Worm (Caenorhabditis elegans) whole organism, mixed stage, embryonic: ENCODE data around the gene egl-6.

Experiments used
- M03D4.4 ChIP-seq: sonication (generic microtip); optimal IDR thresholded peaks from 2 replicates; lab custom pipeline; 2017; ENCODE audit warnings: mild to moderate bottlenecking, missing genetic modification characterization, missing compliant biosample characterization
- bed-3 ChIP-seq: fragments of 200-800 bp; sonication (Bioruptor generic); optimal IDR thresholded peaks from 3 replicates; lab custom pipeline; 2018; ENCODE audit warnings: mild to moderate bottlenecking, missing genetic modification characterization, moderate library complexity, missing compliant biosample characterization
- cnd-1 ChIP-seq: fragments of 200-800 bp; sonication (Bioruptor generic); optimal IDR thresholded peaks from 2 replicates; lab custom pipeline; 2018; ENCODE audit warnings: mild to moderate bottlenecking, missing genetic modification characterization, missing compliant biosample characterization
- elt-3 ChIP-seq: fragments of 150-350 bp; optimal IDR thresholded peaks from 2 replicates; lab custom pipeline; 2014; ENCODE audit warnings: missing biosample characterization, missing genetic modification characterization
- lin-13 ChIP-seq: fragments of 150-350 bp; optimal IDR thresholded peaks from 2 replicates; lab custom pipeline; 2014; ENCODE audit warnings: missing biosample characterization, missing genetic modification characterization
- lsy-2 ChIP-seq: fragments of 150-350 bp; optimal IDR thresholded peaks from 2 replicates; lab custom pipeline; 2014; ENCODE audit warnings: missing biosample characterization, missing genetic modification characterization
- mep-1 ChIP-seq: fragments of 150-350 bp; optimal IDR thresholded peaks from 2 replicates; lab custom pipeline; 2017; ENCODE audit warnings: missing biosample characterization, missing genetic modification reagents, missing genetic modification characterization, inconsistent platforms
- nhr-237 ChIP-seq: fragments of 150-350 bp; optimal IDR thresholded peaks from 2 replicates; lab custom pipeline; 2014; ENCODE audit warnings: missing biosample characterization, missing genetic modification characterization
- nhr-28 ChIP-seq: fragments of 150-350 bp; optimal IDR thresholded peaks from 2 replicates; lab custom pipeline; 2014; ENCODE audit warnings: missing biosample characterization, missing genetic modification characterization
- unc-39 ChIP-seq: fragments of 150-350 bp; optimal IDR thresholded peaks from 2 replicates; lab custom pipeline; 2014; ENCODE audit warnings: missing biosample characterization, missing genetic modification characterization
- unc-62 ChIP-seq: fragments of 150-350 bp; optimal IDR thresholded peaks from 2 replicates; lab custom pipeline; 2014; ENCODE audit warnings: missing biosample characterization, missing genetic modification reagents, missing genetic modification characterization
- zip-8 ChIP-seq: fragments of 150-350 bp; optimal IDR thresholded peaks from 2 replicates; lab custom pipeline; 2014; ENCODE audit warnings: missing biosample characterization, missing genetic modification characterization

DNA sequence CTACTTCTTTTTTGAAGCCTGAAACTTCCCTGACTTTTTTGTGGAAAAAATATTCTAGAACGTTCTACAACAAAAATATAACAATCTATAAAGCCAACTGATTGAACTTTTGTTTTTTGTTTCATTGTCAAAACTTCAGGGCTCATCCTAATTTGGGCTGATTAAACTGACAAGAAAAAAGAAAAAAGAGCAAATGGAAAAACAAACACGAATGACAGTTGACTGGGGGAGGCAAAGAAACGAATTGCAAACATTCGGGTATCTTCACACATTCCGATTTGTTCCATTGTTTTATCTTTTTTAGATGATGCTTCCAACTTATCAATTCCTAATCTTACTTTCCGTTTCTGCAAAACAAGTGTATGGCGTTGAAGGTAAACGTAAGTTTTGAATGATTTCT is 4.6 kb downstream of the egl-6 start, which contains the start of gene C46F4.3:
- TF ChIP-seq elt-3 (tag; lab: Kevin White, UChicago): no peak
- TF ChIP-seq mep-1 (tag; lab: Kevin White, UChicago): no peak
- no peak for TF ChIP-seq unc-39 (tag; lab: Kevin White, UChicago)
- no peak for TF ChIP-seq zip-8 (tag; lab: Kevin White, UChicago)
- no peak for TF ChIP-seq unc-62 (GFP tag; lab: Kevin White, UChicago)
- TF ChIP-seq M03D4.4: no peak
- no peak for TF ChIP-seq bed-3 (GFP tag; lab: Kevin White, UChicago)
- TF ChIP-seq nhr-28 (tag; lab: Kevin White, UChicago): no peak
- TF ChIP-seq nhr-237 (tag; lab: Kevin White, UChicago): no peak
- no peak for TF ChIP-seq cnd-1 (tag; lab: Kevin White, UChicago)
- no peak for TF ChIP-seq lin-13 (tag; lab: Kevin White, UChicago)
- no peak for TF ChIP-seq lsy-2 (tag; lab: Kevin White, UChicago)
